Fruit fly (Drosophila melanogaster) whole organism, wandering third instar larva: Measurements from ENCODE around the gene CG33639.

Experiments used
- Hr78 ChIP-seq: fragments of >200 bp; optimal IDR thresholded peaks from 2 replicates; lab custom pipeline; 2017; ENCODE audit warnings: missing biosample characterization, missing genetic modification characterization
- Sp1 ChIP-seq: fragments of 200-800 bp; sonication (Bioruptor generic); optimal IDR thresholded peaks from 3 replicates; lab custom pipeline; 2019; ENCODE audit warnings: missing biosample characterization, mild to moderate bottlenecking, missing genetic modification characterization, moderate library complexity
- dsf ChIP-seq: sonication (Bioruptor generic); optimal IDR thresholded peaks from 2 replicates; lab custom pipeline; 2016; ENCODE audit warnings: missing biosample characterization, missing genetic modification characterization, borderline replicate concordance
- pan ChIP-seq: fragments of >200 bp; optimal IDR thresholded peaks from 2 replicates; lab custom pipeline; 2017
- rgr ChIP-seq: fragments of 200-800 bp; sonication (Bioruptor generic); optimal IDR thresholded peaks from 3 replicates; lab custom pipeline; 2016; ENCODE audit warnings: missing biosample characterization, mild to moderate bottlenecking, missing genetic modification characterization
- sage ChIP-seq: fragments of 200-800 bp; sonication (Bioruptor generic); optimal IDR thresholded peaks from 2 replicates; lab custom pipeline; 2016; ENCODE audit warnings: missing biosample characterization, mild to moderate bottlenecking, missing genetic modification characterization

DNA sequence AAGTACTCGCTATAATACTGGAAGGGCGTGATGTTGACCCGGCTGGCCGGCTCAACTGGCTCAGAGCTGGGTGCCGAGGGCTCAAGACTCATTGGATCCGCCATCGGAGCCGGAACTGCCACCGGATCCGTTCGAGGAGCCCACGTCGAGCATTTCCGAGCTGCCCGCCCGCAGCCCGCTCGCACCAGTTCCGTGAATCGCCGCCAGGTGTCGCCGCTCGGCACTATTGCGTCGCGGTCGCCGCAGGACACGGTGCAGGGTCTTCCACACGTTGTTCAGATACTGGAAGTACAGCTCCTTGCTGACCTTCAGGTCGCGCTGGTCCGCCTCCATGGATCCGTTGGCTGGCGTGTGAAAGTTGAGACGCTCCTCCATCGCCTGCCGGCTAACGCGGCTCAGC is 15.4 kb upstream of the CG33639 start:
- TF ChIP-seq pan (lab: Kevin White, UChicago): no peak
- TF ChIP-seq rgr (GFP tag; lab: Kevin White, UChicago): no peak
- TF ChIP-seq Hr78 (GFP tag; lab: Kevin White, UChicago): no peak
- TF ChIP-seq sage (GFP tag; lab: Kevin White, UChicago): no peak
- no peak for TF ChIP-seq dsf (GFP tag; lab: Kevin White, UChicago)
- TF ChIP-seq Sp1 (GFP tag; lab: Kevin White, UChicago): no peak
